Fruit fly (Drosophila melanogaster) whole organism, embryonic: ENCODE measurements around the gene CG31287.

Source experiments
- Adf1 ChIP-seq: fragments of 200-800 bp; sonication (Bioruptor generic); IDR thresholded peaks from 2 replicates; pipeline ENCODE4 v1.3.6; 2022; ENCODE audit warnings: missing biosample characterization, missing genetic modification characterization
- B-H2 ChIP-seq: fragments of 200-800 bp; sonication (Bioruptor generic); optimal IDR thresholded peaks from 2 replicates; lab custom pipeline; 2018; ENCODE audit warnings: missing biosample characterization, mild to moderate bottlenecking, missing genetic modification characterization
- CG11398 ChIP-seq: fragments of 200-800 bp; sonication (Bioruptor generic); optimal IDR thresholded peaks from 2 replicates; lab custom pipeline; 2016; ENCODE audit warnings: missing biosample characterization, missing genetic modification characterization
- CG1233 ChIP-seq: fragments of 200-800 bp; sonication (Bioruptor generic); optimal IDR thresholded peaks from 4 replicates; lab custom pipeline; 2018; ENCODE audit warnings: missing biosample characterization, mild to moderate bottlenecking, missing genetic modification characterization
- CG12391 ChIP-seq: fragments of 200-800 bp; sonication (Bioruptor generic); optimal IDR thresholded peaks from 3 replicates; lab custom pipeline; 2018; ENCODE audit warnings: missing biosample characterization, mild to moderate bottlenecking, missing genetic modification characterization, moderate library complexity
- CG13424 ChIP-seq: fragments of 200-800 bp; sonication (Bioruptor generic); optimal IDR thresholded peaks from 2 replicates; lab custom pipeline; 2019; ENCODE audit warnings: missing biosample characterization, mild to moderate bottlenecking, missing genetic modification characterization, moderate library complexity
- CG14860 ChIP-seq: fragments of 200-800 bp; sonication (Bioruptor generic); IDR thresholded peaks from 3 replicates; pipeline ENCODE4 v1.3.6; 2022; ENCODE audit warnings: missing biosample characterization, missing genetic modification characterization; ENCODE audit not compliant: partially characterized antibody
- CG17359 ChIP-seq: fragments of 200-800 bp; sonication (Bioruptor generic); optimal IDR thresholded peaks from 3 replicates; lab custom pipeline; 2018; ENCODE audit warnings: missing biosample characterization, mild to moderate bottlenecking, missing genetic modification characterization, moderate library complexity
- CG17802 ChIP-seq: fragments of 200-800 bp; sonication (Bioruptor generic); optimal IDR thresholded peaks from 2 replicates; lab custom pipeline; 2018; ENCODE audit warnings: missing biosample characterization, mild to moderate bottlenecking, missing genetic modification characterization, moderate library complexity
- CG2875 ChIP-seq: fragments of 200-800 bp; sonication (Bioruptor generic); optimal IDR thresholded peaks from 2 replicates; lab custom pipeline; 2017; ENCODE audit warnings: missing biosample characterization, mild to moderate bottlenecking, missing genetic modification characterization, missing genetic modification reagents
- CG31388 ChIP-seq: fragments of 200-800 bp; sonication (Bioruptor generic); optimal IDR thresholded peaks from 2 replicates; lab custom pipeline; 2016; ENCODE audit warnings: missing biosample characterization, missing genetic modification characterization
- CG32767 ChIP-seq: fragments of 200-800 bp; sonication (Bioruptor generic); IDR thresholded peaks from 2 replicates; pipeline ENCODE4 v1.3.6; 2022; ENCODE audit warnings: missing biosample characterization, missing genetic modification characterization
- CG3847 ChIP-seq: fragments of 200-800 bp; sonication (Bioruptor generic); IDR thresholded peaks from 2 replicates; pipeline ENCODE4 v1.3.6; 2022; ENCODE audit warnings: missing biosample characterization, missing genetic modification characterization
- CG5953 ChIP-seq: fragments of 200-800 bp; sonication (Bioruptor generic); IDR thresholded peaks from 2 replicates; pipeline ENCODE4 v1.3.6; 2022; ENCODE audit warnings: missing biosample characterization, missing genetic modification characterization
- CG6254 ChIP-seq: fragments of 200-800 bp; sonication (Bioruptor generic); optimal IDR thresholded peaks from 3 replicates; lab custom pipeline; 2017; ENCODE audit warnings: mild to moderate bottlenecking, missing biosample characterization, missing genetic modification reagents, missing genetic modification characterization
- CG8281 ChIP-seq: fragments of 200-800 bp; sonication (Bioruptor generic); optimal IDR thresholded peaks from 2 replicates; lab custom pipeline; 2018; ENCODE audit warnings: missing biosample characterization, mild to moderate bottlenecking, missing genetic modification characterization, moderate library complexity
- CHES-1-like ChIP-seq: fragments of 200-800 bp; sonication (Bioruptor generic); optimal IDR thresholded peaks from 2 replicates; lab custom pipeline; 2016; ENCODE audit warnings: missing biosample characterization, missing genetic modification characterization
- CrebB ChIP-seq: fragments of 200-800 bp; sonication (Bioruptor generic); optimal IDR thresholded peaks from 3 replicates; lab custom pipeline; 2018; ENCODE audit warnings: missing biosample characterization, mild to moderate bottlenecking, missing genetic modification characterization
- Doc2 ChIP-seq: fragments of 200-800 bp; sonication (Bioruptor generic); IDR thresholded peaks from 2 replicates; pipeline ENCODE4 v1.3.6; 2022; ENCODE audit warnings: missing biosample characterization, missing genetic modification characterization
- Dref ChIP-seq: fragments of 200-800 bp; sonication (Bioruptor generic); IDR thresholded peaks from 2 replicates; pipeline ENCODE4 v1.3.6; 2022; ENCODE audit warnings: missing biosample characterization, missing genetic modification characterization
- H2.0 ChIP-seq: fragments of 200-800 bp; sonication (Bioruptor generic); IDR thresholded peaks from 2 replicates; pipeline ENCODE4 v1.3.6; 2022; ENCODE audit warnings: missing biosample characterization, missing genetic modification characterization
- Hey ChIP-seq: fragments of 200-800 bp; sonication (Bioruptor generic); optimal IDR thresholded peaks from 3 replicates; lab custom pipeline; 2018; ENCODE audit warnings: missing biosample characterization, mild to moderate bottlenecking, missing genetic modification characterization
- MTF-1 ChIP-seq: fragments of 200-800 bp; sonication (Bioruptor generic); optimal IDR thresholded peaks from 2 replicates; lab custom pipeline; 2018; ENCODE audit warnings: missing biosample characterization, mild to moderate bottlenecking, missing genetic modification characterization, borderline replicate concordance
- Mrtf ChIP-seq: fragments of 200-800 bp; sonication (Bioruptor generic); IDR thresholded peaks from 3 replicates; pipeline ENCODE4 v1.3.6; 2022; ENCODE audit warnings: missing biosample characterization, missing genetic modification characterization
- Neu2 ChIP-seq: fragments of 200-800 bp; sonication (Bioruptor generic); optimal IDR thresholded peaks from 3 replicates; lab custom pipeline; 2016; ENCODE audit warnings: missing biosample characterization, missing genetic modification characterization, borderline replicate concordance
- Side ChIP-seq: fragments of 200-800 bp; sonication (Bioruptor generic); optimal IDR thresholded peaks from 2 replicates; lab custom pipeline; 2016; ENCODE audit warnings: missing biosample characterization, missing genetic modification characterization
- Sin3A ChIP-seq: fragments of >200 bp; optimal IDR thresholded peaks from 2 replicates; lab custom pipeline; 2018
- Spps ChIP-seq: fragments of 200-800 bp; sonication (Bioruptor generic); optimal IDR thresholded peaks from 2 replicates; lab custom pipeline; 2018; ENCODE audit warnings: missing biosample characterization, mild to moderate bottlenecking, missing genetic modification characterization
- ac ChIP-seq: fragments of 200-800 bp; sonication (Bioruptor generic); optimal IDR thresholded peaks from 3 replicates; lab custom pipeline; 2017; ENCODE audit warnings: missing biosample characterization, mild to moderate bottlenecking, missing genetic modification characterization
- ase ChIP-seq: fragments of 200-800 bp; sonication (Bioruptor generic); IDR thresholded peaks from 3 replicates; pipeline ENCODE4 v1.3.6; 2022; ENCODE audit warnings: missing biosample characterization, missing genetic modification characterization
- ato ChIP-seq: fragments of 200-800 bp; sonication (Bioruptor generic); IDR thresholded peaks from 2 replicates; pipeline ENCODE4 v1.3.6; 2022; ENCODE audit warnings: missing biosample characterization, missing genetic modification characterization; ENCODE audit not compliant: partially characterized antibody
- da ChIP-seq: fragments of 200-800 bp; sonication (Bioruptor generic); optimal IDR thresholded peaks from 2 replicates; lab custom pipeline; 2016; ENCODE audit warnings: missing biosample characterization, missing genetic modification characterization
- dan ChIP-seq: fragments of 200-800 bp; sonication (Bioruptor generic); IDR thresholded peaks from 2 replicates; pipeline ENCODE4 v1.3.6; 2022; ENCODE audit warnings: missing biosample characterization, missing genetic modification characterization
- fd64A ChIP-seq: fragments of 200-800 bp; sonication (Bioruptor generic); optimal IDR thresholded peaks from 3 replicates; lab custom pipeline; 2018; ENCODE audit warnings: missing biosample characterization, mild to moderate bottlenecking, missing genetic modification characterization
- ftz-f1 ChIP-seq: fragments of 200-800 bp; sonication (Bioruptor generic); optimal IDR thresholded peaks from 2 replicates; lab custom pipeline; 2016; ENCODE audit warnings: missing biosample characterization, missing genetic modification characterization
- gem ChIP-seq: fragments of 200-800 bp; sonication (Bioruptor generic); optimal IDR thresholded peaks from 2 replicates; lab custom pipeline; 2019; ENCODE audit warnings: missing biosample characterization, mild to moderate bottlenecking, missing genetic modification characterization, moderate library complexity
- hth ChIP-seq: fragments of >200 bp; optimal IDR thresholded peaks from 2 replicates; lab custom pipeline; 2017; ENCODE audit warnings: inconsistent platforms
- insv ChIP-seq, 2 experiments: fragments of 200-800 bp; sonication (Bioruptor generic); optimal IDR thresholded peaks; 3 replicates each; lab custom pipeline; 2016 to 2018; ENCODE audit warnings: missing biosample characterization in 2 of 2, missing genetic modification characterization in 2 of 2
- inv ChIP-seq: fragments of 200-800 bp; sonication (Bioruptor generic); IDR thresholded peaks from 2 replicates; pipeline ENCODE4 v1.3.6; 2022; ENCODE audit warnings: missing biosample characterization, missing genetic modification characterization; ENCODE audit not compliant: partially characterized antibody
- jing ChIP-seq: fragments of 200-800 bp; sonication (Bioruptor generic); optimal IDR thresholded peaks from 2 replicates; lab custom pipeline; 2018; ENCODE audit warnings: missing biosample characterization, mild to moderate bottlenecking, missing genetic modification characterization
- mam ChIP-seq: fragments of 200-800 bp; sonication (Bioruptor generic); optimal IDR thresholded peaks from 3 replicates; lab custom pipeline; 2016; ENCODE audit warnings: missing biosample characterization, missing genetic modification characterization
- prd ChIP-seq, 3 experiments: fragments of >200 bp in 2 of 3; fragments of 200-800 bp in 1 of 3; sonication (Bioruptor generic) in 1 of 3; optimal IDR thresholded peaks in 2 of 3; IDR thresholded peaks in 1 of 3; 2 replicates in 2 of 3; 3 replicates in 1 of 3; pipeline versions ENCODE4 v1.3.6 to Lab custom; 2017 to 2022; ENCODE audit warnings: missing biosample characterization in 1 of 3, missing genetic modification characterization in 1 of 3
- sd ChIP-seq: fragments of 200-800 bp; sonication (Bioruptor generic); optimal IDR thresholded peaks from 3 replicates; lab custom pipeline; 2018; ENCODE audit warnings: missing biosample characterization, mild to moderate bottlenecking, missing genetic modification characterization, moderate library complexity
- shn ChIP-seq: fragments of 200-800 bp; sonication (Bioruptor generic); optimal IDR thresholded peaks from 3 replicates; lab custom pipeline; 2016; ENCODE audit warnings: missing biosample characterization, missing genetic modification characterization
- sqz ChIP-seq: fragments of 200-800 bp; sonication (Bioruptor generic); optimal IDR thresholded peaks from 3 replicates; lab custom pipeline; 2018; ENCODE audit warnings: missing biosample characterization, mild to moderate bottlenecking, missing genetic modification characterization
- toy ChIP-seq: fragments of 200-800 bp; sonication (Bioruptor generic); IDR thresholded peaks from 2 replicates; pipeline ENCODE4 v1.3.6; 2022; ENCODE audit warnings: missing biosample characterization, missing genetic modification characterization
- trh ChIP-seq: fragments of 200-800 bp; sonication (Bioruptor generic); optimal IDR thresholded peaks from 2 replicates; lab custom pipeline; 2016; ENCODE audit warnings: missing biosample characterization, missing genetic modification characterization
- wor ChIP-seq: fragments of 200-800 bp; sonication (Bioruptor generic); IDR thresholded peaks from 2 replicates; pipeline ENCODE4 v1.3.6; 2022; ENCODE audit warnings: missing biosample characterization, missing genetic modification characterization

CG31287 gene

dm6 chr3R:16221359-16222299 lies 18.5 kb downstream of the CG31287 start (continued):
- TF ChIP-seq CG13424 (peak; percentile 97), CG6254 (GFP tag; lab: Kevin White, UChicago) (peak; percentile 66), CHES-1-like (GFP tag; lab: Kevin White, UChicago) (no peak), Sin3A (lab: Kevin White, UChicago) (no peak), CG11398 (no peak), B-H2 (peak; percentile 53), CG5953 (GFP tag; lab: Robert Waterston, UW) (no peak), Dref (GFP tag; lab: Robert Waterston, UW) (peak; percentile 11; the same call in 1 of the 2 replicates), MTF-1 (GFP tag; lab: Kevin White, UChicago) (no peak), ftz-f1 (GFP tag; lab: Kevin White, UChicago) (no peak), prd (optimal IDR thresholded peaks at IDR 0.05; lab: Kevin White, UChicago) (no peak), prd (GFP tag; IDR thresholded peaks at IDR 0.05; lab: Robert Waterston, UW) (peak; percentile 79), CG12391 (peak; percentile 95), gem (tag; lab: Kevin White, UChicago) (peak; percentile 97), fd64A (GFP tag; lab: Kevin White, UChicago) (no peak), CG2875 (GFP tag; lab: Kevin White, UChicago) (peak; percentile 88), CG1233 (peak; percentile 96), CG17802 (no peak), wor (GFP tag; lab: Robert Waterston, UW) (peak; percentile 57; the same call in 1 of the 2 replicates), Side (no peak), CG32767 (GFP tag; lab: Robert Waterston, UW) (no peak; the same call in none of the 2 replicates), dan (no peak), insv (GFP tag; optimal IDR thresholded peaks at IDR 0.05; lab: Kevin White, UChicago) (peak in 1 of 2 experiments; percentile 77), da (GFP tag; lab: Kevin White, UChicago) (no peak), CG14860 (GFP tag; lab: Robert Waterston, UW) (no peak), CG17359 (tag; lab: Kevin White, UChicago) (peak; percentile 75), mam (GFP tag; lab: Kevin White, UChicago) (no peak), jing (GFP tag; lab: Kevin White, UChicago) (peak; percentile 5), shn (no peak), sqz (GFP tag; lab: Kevin White, UChicago) (peak; percentile 92), CG31388 (peak; percentile 40), CrebB (no peak), ato (GFP tag; lab: Robert Waterston, UW) (no peak), Spps (tag; lab: Kevin White, UChicago) (peak; percentile 87), Neu2 (GFP tag; lab: Kevin White, UChicago) (no peak), sd (tag; lab: Kevin White, UChicago) (peak; percentile 50), CG3847 (GFP tag; lab: Robert Waterston, UW) (peak; percentile 83), CG8281 (tag; lab: Kevin White, UChicago) (peak; percentile 80), hth (lab: Kevin White, UChicago) (no peak), ac (GFP tag; lab: Kevin White, UChicago) (peak; percentile 33), Doc2 (GFP tag; lab: Robert Waterston, UW) (no peak), inv (GFP tag; lab: Robert Waterston, UW) (no peak), H2.0 (peak; percentile 82), ase (GFP tag; lab: Robert Waterston, UW) (peak; percentile 51; the same call in 1 of the 3 replicates), toy (GFP tag; lab: Robert Waterston, UW) (peak; percentile 33; the same call in 1 of the 2 replicates), trh (GFP tag; lab: Kevin White, UChicago) (peak; percentile 70), Hey (tag; lab: Kevin White, UChicago) (no peak), Adf1 (GFP tag; lab: Robert Waterston, UW) (peak; percentile 60), Mrtf (GFP tag; lab: Robert Waterston, UW) (peak; percentile 71)
